Worm (Caenorhabditis elegans): ENCODE results near the gene T24H10.4.

T24H10.4 gene

ce11 chrII:9061557-9062183 lies 47.7 kb upstream of the T24H10.4 start (continued):
- TF ChIP-seq nfya-1 (tag; optimal IDR thresholded peaks at IDR 0.05) (peak; percentile 68), eyg-1 (tag; optimal IDR thresholded peaks at IDR 0.05) (no peak), K02D7.2 (tag; optimal IDR thresholded peaks at IDR 0.05) (no peak), lin-11 (tag; optimal IDR thresholded peaks at IDR 0.05) (no peak), unc-42 (tag; optimal IDR thresholded peaks at IDR 0.05) (peak; percentile 60), dve-1 (tag; optimal IDR thresholded peaks at IDR 0.05) (no peak)

- no peak for TF ChIP-seq ztf-16 (tag; optimal IDR thresholded peaks at IDR 0.05)
- TF ChIP-seq hlh-6 (tag; optimal IDR thresholded peaks at IDR 0.05) = no peak
- TF ChIP-seq ceh-45 (GFP tag; IDR thresholded peaks at IDR 0.05) = no peak
- no peak for TF ChIP-seq fkh-6 (tag; optimal IDR thresholded peaks at IDR 0.05)
Observed at ce11 chrII:9062261-9062948, 46.9 kb upstream of the T24H10.4 start.

ce11 chrII:9063350-9063749 lies 46.0 kb upstream of the T24H10.4 start:
- TF ChIP-seq madf-2 (tag; optimal IDR thresholded peaks at IDR 0.05) (no peak), ceh-22 (tag; optimal IDR thresholded peaks at IDR 0.05) (no peak), tbx-7 (tag; optimal IDR thresholded peaks at IDR 0.05) (no peak), ceh-6 (GFP tag; optimal IDR thresholded peaks at IDR 0.05) (no peak), pax-1 (tag; optimal IDR thresholded peaks at IDR 0.05) (peak; percentile 23), Y22D7AL.16 (tag; optimal IDR thresholded peaks at IDR 0.05) (no peak), unc-55 (GFP tag; optimal IDR thresholded peaks at IDR 0.05) (no peak), ref-2 (tag; optimal IDR thresholded peaks at IDR 0.05) (peak; percentile 59)

ce11 chrII:9064437-9064836 lies 44.9 kb upstream of the T24H10.4 start:
- TF ChIP-seq T23F11.4 (GFP tag; optimal IDR thresholded peaks at IDR 0.05) = no peak
- TF ChIP-seq npax-4 (tag; optimal IDR thresholded peaks at IDR 0.05) = no peak
- TF ChIP-seq lin-11 (tag; optimal IDR thresholded peaks at IDR 0.05) = no peak
- no peak for TF ChIP-seq fkh-10 (GFP tag; optimal IDR thresholded peaks at IDR 0.05)
- no peak for TF ChIP-seq nhr-11 (tag; optimal IDR thresholded peaks at IDR 0.05)
- TF ChIP-seq pag-3 (tag; optimal IDR thresholded peaks at IDR 0.05; ENCODE audit: borderline replicate concordance) = no peak
- TF ChIP-seq ceh-6 (GFP tag; optimal IDR thresholded peaks at IDR 0.05) = no peak

- TF ChIP-seq dmd-4 (tag; optimal IDR thresholded peaks at IDR 0.05; ENCODE audit: borderline replicate concordance) (no peak), ahr-1 (tag; optimal IDR thresholded peaks at IDR 0.05) (no peak), pax-1 (tag; optimal IDR thresholded peaks at IDR 0.05) (no peak), ceh-34 (tag; optimal IDR thresholded peaks at IDR 0.05) (no peak), madf-2 (tag; optimal IDR thresholded peaks at IDR 0.05) (no peak), ceh-48 (tag; optimal IDR thresholded peaks at IDR 0.05) (no peak)
Observed at ce11 chrII:9069836-9070235, 39.5 kb upstream of the T24H10.4 start.

ce11 chrII:9070740-9071139 lies 38.6 kb upstream of the T24H10.4 start, which contains the start of gene T24B8.4:
Gene T24B8.4 (minus strand): TSS chrII:9070840.
- TF ChIP-seq che-1 (tag; optimal IDR thresholded peaks at IDR 0.05) (no peak), pat-9 (tag; optimal IDR thresholded peaks at IDR 0.05) (no peak)

- TF ChIP-seq mec-3 (tag; optimal IDR thresholded peaks at IDR 0.05; ENCODE audit: borderline replicate concordance) = no peak
- TF ChIP-seq ceh-2 (tag; optimal IDR thresholded peaks at IDR 0.05) = no peak
- no peak for TF ChIP-seq hlh-15 (tag; optimal IDR thresholded peaks at IDR 0.05)
- TF ChIP-seq Y22D7AL.16 (tag; optimal IDR thresholded peaks at IDR 0.05) = no peak
- no peak for TF ChIP-seq ceh-18 (tag; optimal IDR thresholded peaks at IDR 0.05)
- TF ChIP-seq ama-1 (optimal IDR thresholded peaks at IDR 0.05) = no peak
- TF ChIP-seq sox-2 (GFP tag; IDR thresholded peaks at IDR 0.05) = no peak
- TF ChIP-seq ceh-30 (tag; optimal IDR thresholded peaks at IDR 0.05) = no peak
- TF ChIP-seq dve-1 (tag; optimal IDR thresholded peaks at IDR 0.05) = no peak
- no peak for TF ChIP-seq hlh-8 (tag; optimal IDR thresholded peaks at IDR 0.05)
- TF ChIP-seq ahr-1 (tag; optimal IDR thresholded peaks at IDR 0.05) = no peak
- TF ChIP-seq hlh-30 (tag; optimal IDR thresholded peaks at IDR 0.05; ENCODE audit: insufficient read depth) = no peak
- no peak for TF ChIP-seq sdc-2 (tag; optimal IDR thresholded peaks at IDR 0.05)
- TF ChIP-seq F13H6.1 (tag; optimal IDR thresholded peaks at IDR 0.05) = no peak
- no peak for TF ChIP-seq pat-9 (tag; optimal IDR thresholded peaks at IDR 0.05)
- TF ChIP-seq hlh-13 (GFP tag; optimal IDR thresholded peaks at IDR 0.05) = no peak
- TF ChIP-seq npax-4 (tag; optimal IDR thresholded peaks at IDR 0.05) = no peak
Observed at ce11 chrII:9072769-9073168, 36.6 kb upstream of the T24H10.4 start.
